Worm (Caenorhabditis elegans) whole organism, early embryonic: ENCODE results near the gene hlh-3.

ENCODE experiments used
- B0310.2 ChIP-seq: sonication (generic microtip); optimal IDR thresholded peaks from 2 replicates; lab custom pipeline; 2016; ENCODE audit warnings: mild to moderate bottlenecking, missing genetic modification characterization, missing compliant biosample characterization
- F13C5.2 ChIP-seq: sonication (generic microtip); optimal IDR thresholded peaks from 2 replicates; lab custom pipeline; 2017; ENCODE audit warnings: mild to moderate bottlenecking, missing genetic modification characterization, inconsistent platforms, missing compliant biosample characterization
- ama-1 ChIP-seq: fragments of 150-350 bp; optimal IDR thresholded peaks from 2 replicates; lab custom pipeline; 2014
- ceh-13 ChIP-seq: fragments of 200-800 bp; sonication (Bioruptor generic); optimal IDR thresholded peaks from 2 replicates; lab custom pipeline; 2018; ENCODE audit warnings: mild to moderate bottlenecking, missing genetic modification characterization, missing compliant biosample characterization
- ets-7 ChIP-seq: sonication (generic microtip); optimal IDR thresholded peaks from 2 replicates; lab custom pipeline; 2016; ENCODE audit warnings: missing genotype, missing genetic modification characterization, missing compliant biosample characterization
- flt-1 ChIP-seq: fragments of 200-800 bp; sonication (Bioruptor generic); IDR thresholded peaks from 2 replicates; pipeline ENCODE4 v1.3.6; 2022; ENCODE audit warnings: missing genetic modification characterization, missing compliant biosample characterization
- hmbx-1 ChIP-seq: sonication (generic microtip); optimal IDR thresholded peaks from 2 replicates; lab custom pipeline; 2016; ENCODE audit warnings: mild to moderate bottlenecking, missing genetic modification characterization, missing compliant biosample characterization
- hnd-1 ChIP-seq: sonication (generic microtip); optimal IDR thresholded peaks from 2 replicates; lab custom pipeline; 2016; ENCODE audit warnings: missing genetic modification characterization, missing compliant biosample characterization
- pes-1 ChIP-seq: fragments of 200-800 bp; sonication (Bioruptor generic); IDR thresholded peaks from 2 replicates; pipeline ENCODE4 v1.3.6; 2022; ENCODE audit warnings: missing genetic modification reagents, missing genetic modification characterization, missing compliant biosample characterization
- scrt-1 ChIP-seq: fragments of 200-800 bp; sonication (Bioruptor generic); IDR thresholded peaks from 2 replicates; pipeline ENCODE4 v1.3.6; 2022; ENCODE audit warnings: missing genetic modification characterization, missing compliant biosample characterization
- sea-1 ChIP-seq: fragments of 200-800 bp; sonication (Bioruptor generic); conservative IDR thresholded peaks from 2 replicates; pipeline ENCODE4 v1.3.6; 2022; ENCODE audit warnings: missing genetic modification characterization, missing compliant biosample characterization
- tbx-11 ChIP-seq: fragments of 200-800 bp; sonication (Bioruptor generic); IDR thresholded peaks from 2 replicates; pipeline ENCODE4 v1.3.6; 2022; ENCODE audit warnings: missing genetic modification characterization, missing compliant biosample characterization
- tra-4 ChIP-seq: sonication (generic microtip); optimal IDR thresholded peaks from 2 replicates; lab custom pipeline; 2017; ENCODE audit warnings: missing genetic modification characterization, missing compliant biosample characterization

DNA sequence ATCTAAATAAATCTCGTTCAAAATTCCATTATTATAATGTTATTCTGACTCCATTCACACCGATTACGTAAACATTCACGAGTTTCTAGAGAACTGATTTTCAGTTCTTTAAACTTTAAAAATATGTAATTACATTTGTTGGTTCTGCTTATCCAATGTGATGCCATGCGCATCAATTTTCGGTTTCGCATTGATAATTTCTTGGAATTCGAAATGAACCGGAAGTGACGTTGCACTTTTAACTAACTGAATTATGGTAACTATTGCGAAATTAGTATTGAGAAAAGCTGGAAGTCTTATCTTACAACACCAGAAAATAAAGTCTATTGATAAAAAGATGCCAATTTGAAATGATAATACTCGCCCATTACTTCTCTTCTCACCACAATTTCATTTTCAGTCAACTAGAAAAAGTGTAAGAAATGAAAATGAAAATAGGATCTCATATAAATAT, 31.4 kb downstream of the hlh-3 start:
- TF ChIP-seq tra-4 (tag; lab: Kevin White, UChicago) (no peak), ama-1 (lab: Kevin White, UChicago) (no peak), ceh-13 (GFP tag; lab: Kevin White, UChicago) (no peak), hnd-1 (tag; lab: Kevin White, UChicago) (no peak), scrt-1 (GFP tag; lab: Robert Waterston, UW) (no peak), tbx-11 (GFP tag; lab: Robert Waterston, UW) (no peak), sea-1 (GFP tag; lab: Robert Waterston, UW) (no peak), B0310.2 (no peak), flt-1 (no peak), ets-7 (tag; lab: Kevin White, UChicago) (no peak), pes-1 (GFP tag; lab: Robert Waterston, UW) (no peak), F13C5.2 (tag; lab: Kevin White, UChicago) (no peak), hmbx-1 (no peak)
